Worm (Caenorhabditis elegans) whole organism, L3 larva: ENCODE measurements around the gene T24F1.7.

ENCODE experiments used
- R02D3.7 ChIP-seq: fragments of 150-350 bp; optimal IDR thresholded peaks from 2 replicates; lab custom pipeline; 2014; ENCODE audit warnings: missing biosample characterization, missing genetic modification characterization
- aly-2 ChIP-seq: fragments of 150-350 bp; optimal IDR thresholded peaks from 2 replicates; lab custom pipeline; 2014; ENCODE audit warnings: missing biosample characterization, missing genetic modification characterization
- ama-1 ChIP-seq: fragments of 150-350 bp; optimal IDR thresholded peaks from 2 replicates; lab custom pipeline; 2018
- ceh-16 ChIP-seq: sonication (generic microtip); optimal IDR thresholded peaks from 2 replicates; lab custom pipeline; 2017; ENCODE audit warnings: missing biosample characterization, missing genetic modification characterization
- ceh-28 ChIP-seq: fragments of 150-350 bp; optimal IDR thresholded peaks from 2 replicates; lab custom pipeline; 2014; ENCODE audit warnings: missing biosample characterization, missing genetic modification reagents, missing genetic modification characterization
- ceh-82 ChIP-seq: fragments of 150-350 bp; optimal IDR thresholded peaks from 2 replicates; lab custom pipeline; 2014; ENCODE audit warnings: missing biosample characterization, missing genetic modification characterization
- daf-12 ChIP-seq: fragments of 150-350 bp; optimal IDR thresholded peaks from 2 replicates; lab custom pipeline; 2014; ENCODE audit warnings: missing biosample characterization, missing genetic modification reagents, missing genetic modification characterization
- elt-3 ChIP-seq, 3 experiments: fragments of 150-350 bp in 1 of 3; sonication (generic microtip) in 2 of 3; optimal IDR thresholded peaks; 2 replicates in 2 of 3; 4 replicates in 1 of 3; lab custom pipeline; 2014 to 2017; ENCODE audit warnings: missing biosample characterization in 3 of 3, missing genetic modification characterization in 3 of 3
- eor-1 ChIP-seq, 2 experiments: fragments of 150-350 bp; optimal IDR thresholded peaks; 2 replicates each; lab custom pipeline; 2014 to 2018; ENCODE audit warnings: missing biosample characterization in 2 of 2, missing genetic modification characterization in 2 of 2
- fkh-10 ChIP-seq: sonication (generic microtip); optimal IDR thresholded peaks from 2 replicates; lab custom pipeline; 2017; ENCODE audit warnings: missing biosample characterization, missing genetic modification reagents, missing genetic modification characterization
- fkh-2 ChIP-seq: fragments of 150-350 bp; optimal IDR thresholded peaks from 2 replicates; lab custom pipeline; 2014; ENCODE audit warnings: missing biosample characterization, missing genetic modification reagents, missing genetic modification characterization
- fos-1 ChIP-seq: fragments of 150-350 bp; optimal IDR thresholded peaks from 2 replicates; lab custom pipeline; 2014; ENCODE audit warnings: missing biosample characterization, missing genetic modification characterization
- jun-1 ChIP-seq: fragments of 150-350 bp; optimal IDR thresholded peaks from 2 replicates; lab custom pipeline; 2014; ENCODE audit warnings: missing biosample characterization, missing genetic modification reagents, missing genetic modification characterization
- lin-15B ChIP-seq: fragments of 150-350 bp; optimal IDR thresholded peaks from 2 replicates; lab custom pipeline; 2014; ENCODE audit warnings: missing biosample characterization, missing genetic modification characterization
- lsy-12 ChIP-seq: sonication (generic microtip); optimal IDR thresholded peaks from 2 replicates; lab custom pipeline; 2016; ENCODE audit warnings: mild to moderate bottlenecking, missing genetic modification characterization, missing compliant biosample characterization
- mdl-1 ChIP-seq: fragments of 150-350 bp; optimal IDR thresholded peaks from 2 replicates; lab custom pipeline; 2014; ENCODE audit warnings: missing biosample characterization, missing genetic modification characterization
- mml-1 ChIP-seq: fragments of 150-350 bp; sonication (generic microtip); optimal IDR thresholded peaks from 3 replicates; lab custom pipeline; 2014; ENCODE audit warnings: missing biosample characterization, missing genetic modification characterization
- nfya-1 ChIP-seq: sonication (generic microtip); optimal IDR thresholded peaks from 2 replicates; lab custom pipeline; 2017; ENCODE audit warnings: missing genetic modification characterization, mild to moderate bottlenecking, missing compliant biosample characterization, antibody characterized with exemption, moderate library complexity; ENCODE audit not compliant: insufficient read depth
- nhr-11 ChIP-seq: fragments of 150-350 bp; optimal IDR thresholded peaks from 2 replicates; lab custom pipeline; 2014; ENCODE audit warnings: missing biosample characterization, missing genetic modification characterization
- nhr-12 ChIP-seq: fragments of 150-350 bp; optimal IDR thresholded peaks from 2 replicates; lab custom pipeline; 2014; ENCODE audit warnings: missing biosample characterization, missing genetic modification characterization
- nhr-23 ChIP-seq: fragments of 150-350 bp; optimal IDR thresholded peaks from 2 replicates; lab custom pipeline; 2014; ENCODE audit warnings: missing biosample characterization, missing genetic modification reagents, missing genetic modification characterization
- nhr-237 ChIP-seq: fragments of 150-350 bp; optimal IDR thresholded peaks from 2 replicates; lab custom pipeline; 2014; ENCODE audit warnings: missing biosample characterization, missing genetic modification characterization
- nhr-25 ChIP-seq: sonication (generic microtip); optimal IDR thresholded peaks from 2 replicates; lab custom pipeline; 2017; ENCODE audit warnings: missing biosample characterization, missing genetic modification characterization
- nhr-28 ChIP-seq: fragments of 150-350 bp; optimal IDR thresholded peaks from 2 replicates; lab custom pipeline; 2014; ENCODE audit warnings: missing biosample characterization, missing genetic modification characterization
- nhr-43 ChIP-seq: sonication (generic microtip); optimal IDR thresholded peaks from 2 replicates; lab custom pipeline; 2016; ENCODE audit warnings: mild to moderate bottlenecking, missing genetic modification characterization, missing compliant biosample characterization; ENCODE audit not compliant: poor library complexity, severe bottlenecking
- nhr-67 ChIP-seq: fragments of 150-350 bp; optimal IDR thresholded peaks from 2 replicates; lab custom pipeline; 2014; ENCODE audit warnings: missing biosample characterization, missing genetic modification characterization
- nhr-76 ChIP-seq: fragments of 150-350 bp; sonication (generic microtip); optimal IDR thresholded peaks from 5 replicates; lab custom pipeline; 2014; ENCODE audit warnings: missing biosample characterization, missing genetic modification characterization
- nhr-77 ChIP-seq: fragments of 150-350 bp; optimal IDR thresholded peaks from 2 replicates; lab custom pipeline; 2014; ENCODE audit warnings: missing biosample characterization, missing genetic modification characterization
- pha-4 ChIP-seq: fragments of 150-350 bp; optimal IDR thresholded peaks from 2 replicates; lab custom pipeline; 2014; ENCODE audit warnings: missing biosample characterization, missing genetic modification reagents, missing genetic modification characterization
- pqm-1 ChIP-seq: fragments of 150-350 bp; optimal IDR thresholded peaks from 2 replicates; lab custom pipeline; 2017; ENCODE audit warnings: missing biosample characterization, missing genetic modification characterization, inconsistent platforms
- sea-2 ChIP-seq: fragments of 150-350 bp; sonication (generic microtip); optimal IDR thresholded peaks from 4 replicates; lab custom pipeline; 2014; ENCODE audit warnings: missing biosample characterization, missing genetic modification reagents, missing genetic modification characterization
- tbx-2 ChIP-seq: sonication (generic microtip); optimal IDR thresholded peaks from 2 replicates; lab custom pipeline; 2016; ENCODE audit warnings: mild to moderate bottlenecking, missing genetic modification characterization, missing compliant biosample characterization
- unc-39 ChIP-seq: sonication (generic microtip); optimal IDR thresholded peaks from 4 replicates; lab custom pipeline; 2017; ENCODE audit warnings: missing biosample characterization, missing genetic modification characterization
- zag-1 ChIP-seq: fragments of 150-350 bp; optimal IDR thresholded peaks from 2 replicates; lab custom pipeline; 2014; ENCODE audit warnings: missing biosample characterization, missing genetic modification characterization
- ztf-11 ChIP-seq: fragments of 150-350 bp; optimal IDR thresholded peaks from 2 replicates; lab custom pipeline; 2014; ENCODE audit warnings: missing biosample characterization, missing genetic modification characterization
- ztf-4 ChIP-seq: fragments of 150-350 bp; optimal IDR thresholded peaks from 2 replicates; lab custom pipeline; 2014; ENCODE audit warnings: missing biosample characterization, missing genetic modification characterization

The T24F1.7 gene

ce11 chrII:11336163-11336562 lies 23.8 kb downstream of the T24F1.7 start (continued):
- no peak for TF ChIP-seq ceh-16
- no peak for TF ChIP-seq fkh-2 (tag; lab: Kevin White, UChicago)
- no peak for TF ChIP-seq pqm-1 (tag; lab: Kevin White, UChicago)
- TF ChIP-seq ceh-82: no peak
- no peak for TF ChIP-seq nhr-76 (tag; lab: Kevin White, UChicago)
- TF ChIP-seq, all 47 proteins: peak for 5

- TF ChIP-seq lsy-12 (tag; lab: Kevin White, UChicago) (no peak), R02D3.7 (tag; lab: Kevin White, UChicago) (no peak), zag-1 (tag; lab: Kevin White, UChicago) (no peak), nhr-12 (no peak), pha-4 (no peak), nhr-43 (tag; lab: Kevin White, UChicago) (peak; percentile 23), nhr-237 (tag; lab: Kevin White, UChicago) (no peak), nhr-23 (tag; lab: Kevin White, UChicago) (no peak), nhr-25 (tag; lab: Kevin White, UChicago) (no peak), ama-1 (lab: Kevin White, UChicago) (peak; percentile 28), mdl-1 (tag; lab: Kevin White, UChicago) (no peak), nhr-76 (tag; lab: Kevin White, UChicago) (no peak), lin-15B (tag; lab: Kevin White, UChicago) (no peak), ceh-82 (no peak), unc-39 (no peak), ceh-16 (no peak)
Measured at ce11 chrII:11336640-11337241, 24.4 kb downstream of the T24F1.7 start.

- TF ChIP-seq nhr-25 (tag; lab: Kevin White, UChicago) (peak; percentile 4), mml-1 (tag; lab: Kevin White, UChicago) (no peak), ztf-11 (tag; lab: Kevin White, UChicago) (no peak), ama-1 (lab: Kevin White, UChicago) (peak; percentile 61), elt-3 (tag; optimal IDR thresholded peaks at IDR 0.05; lab: Kevin White, UChicago) (peak in 1 of 3 experiments; percentile 72), nhr-23 (tag; lab: Kevin White, UChicago) (peak; percentile 52), nhr-76 (tag; lab: Kevin White, UChicago) (no peak), nhr-43 (tag; lab: Kevin White, UChicago) (peak; percentile 43)
Measured at ce11 chrII:11337497-11338040, 25.2 kb downstream of the T24F1.7 start, which contains the start of gene sqt-1. sqt-1 (minus strand) TSS chrII:11337837.

ce11 chrII:11339507-11339906 lies 27.2 kb downstream of the T24F1.7 start, which contains the start of gene rmd-3:
rmd-3 (minus strand) TSS chrII:11339607.
- no peak for TF ChIP-seq nhr-76 (tag; lab: Kevin White, UChicago)
- no peak for TF ChIP-seq sea-2 (GFP tag; lab: Kevin White, UChicago)
- no peak for TF ChIP-seq daf-12 (tag; lab: Kevin White, UChicago)

ce11 chrII:11343300-11343869 lies 31.1 kb downstream of the T24F1.7 start, which contains the start of gene lgc-20:
lgc-20 (minus strand) TSS chrII:11343610.
- TF ChIP-seq nhr-77 (tag; lab: Kevin White, UChicago): no peak
- no peak for TF ChIP-seq nhr-28
- no peak for TF ChIP-seq mml-1 (tag; lab: Kevin White, UChicago)
- TF ChIP-seq ceh-28 (tag; lab: Kevin White, UChicago): no peak

ce11 chrII:11344554-11344953 lies 32.2 kb downstream of the T24F1.7 start:
- TF ChIP-seq fkh-10 (GFP tag; lab: Kevin White, UChicago) (no peak), ceh-16 (no peak), aly-2 (tag; lab: Kevin White, UChicago) (no peak), daf-12 (tag; lab: Kevin White, UChicago) (no peak), fos-1 (tag; lab: Kevin White, UChicago) (no peak), nhr-12 (no peak), ztf-4 (tag; lab: Kevin White, UChicago) (no peak), nhr-67 (tag; lab: Kevin White, UChicago) (no peak), nhr-11 (tag; lab: Kevin White, UChicago) (no peak), nfya-1 (tag; lab: Kevin White, UChicago) (no peak), tbx-2 (tag; lab: Kevin White, UChicago) (no peak), eor-1 (tag; optimal IDR thresholded peaks at IDR 0.05; lab: Kevin White, UChicago) (no peak), jun-1 (tag; lab: Kevin White, UChicago) (no peak)
